Worm (Caenorhabditis elegans) whole organism, L1 larva: ENCODE measurements around the gene pac-1.
A peak's percentile ranks its signal among the peaks of the same experiment; 100 is the strongest.

Experiments used
- C04F5.9 ChIP-seq: sonication (generic microtip); optimal IDR thresholded peaks from 2 replicates; lab custom pipeline; 2016; ENCODE audit warnings: missing genetic modification characterization, missing compliant biosample characterization
- C16A3.4 ChIP-seq: fragments of 150-350 bp; optimal IDR thresholded peaks from 2 replicates; lab custom pipeline; 2014; ENCODE audit warnings: missing biosample characterization, missing genetic modification characterization
- Y116A8C.19 ChIP-seq: sonication (generic microtip); optimal IDR thresholded peaks from 2 replicates; lab custom pipeline; 2016; ENCODE audit warnings: missing compliant biosample characterization, missing genetic modification characterization, borderline replicate concordance
- alr-1 ChIP-seq: fragments of 200-800 bp; sonication (Bioruptor generic); optimal IDR thresholded peaks from 2 replicates; lab custom pipeline; 2018; ENCODE audit warnings: borderline replicate concordance, mild to moderate bottlenecking, missing genetic modification characterization, missing compliant biosample characterization
- blmp-1 ChIP-seq: fragments of 150-350 bp; optimal IDR thresholded peaks from 2 replicates; lab custom pipeline; 2014; ENCODE audit warnings: missing biosample characterization, missing genetic modification characterization
- ceh-82 ChIP-seq, 3 experiments: fragments of 150-350 bp in 1 of 3; sonication (generic microtip) in 2 of 3; optimal IDR thresholded peaks; 2 replicates each; lab custom pipeline; 2014 to 2017; ENCODE audit warnings: missing biosample characterization in 3 of 3, missing genetic modification characterization in 3 of 3
- ces-1 ChIP-seq: fragments of 150-350 bp; optimal IDR thresholded peaks from 2 replicates; lab custom pipeline; 2014; ENCODE audit warnings: missing biosample characterization, missing genetic modification reagents, missing genetic modification characterization
- dsc-1 ChIP-seq: sonication (generic microtip); optimal IDR thresholded peaks from 2 replicates; lab custom pipeline; 2016; ENCODE audit warnings: mild to moderate bottlenecking, missing genetic modification characterization, missing compliant biosample characterization
- efl-1 ChIP-seq, 4 experiments: fragments of 150-350 bp; optimal IDR thresholded peaks in 3 of 4; peaks in 1 of 4; 1 replicate in 1 of 4; 2 replicates in 3 of 4; lab custom pipeline; 2014; ENCODE audit warnings: missing biosample characterization in 2 of 4, missing genetic modification characterization in 2 of 4, missing genetic modification reagents in 2 of 4
- efl-3 ChIP-seq: fragments of 200-800 bp; sonication (Bioruptor generic); optimal IDR thresholded peaks from 2 replicates; lab custom pipeline; 2018; ENCODE audit warnings: mild to moderate bottlenecking, missing genetic modification characterization, missing compliant biosample characterization
- egl-13 ChIP-seq: sonication (generic microtip); optimal IDR thresholded peaks from 2 replicates; lab custom pipeline; 2016; ENCODE audit warnings: missing genotype, missing genetic modification reagents, missing genetic modification characterization, missing compliant biosample characterization
- elt-2 ChIP-seq: sonication (generic microtip); optimal IDR thresholded peaks from 2 replicates; lab custom pipeline; 2016; ENCODE audit warnings: missing genetic modification characterization, mild to moderate bottlenecking, inconsistent platforms, missing compliant biosample characterization, missing genetic modification reagents
- fkh-10 ChIP-seq: sonication (generic microtip); optimal IDR thresholded peaks from 2 replicates; lab custom pipeline; 2017; ENCODE audit warnings: missing biosample characterization, missing genetic modification reagents, missing genetic modification characterization
- fkh-4 ChIP-seq: sonication (generic microtip); optimal IDR thresholded peaks from 2 replicates; lab custom pipeline; 2016; ENCODE audit warnings: missing compliant biosample characterization, missing genetic modification characterization, borderline replicate concordance
- grh-1 ChIP-seq: fragments of 200-800 bp; sonication (Bioruptor generic); IDR thresholded peaks from 2 replicates; pipeline ENCODE4 v1.3.6; 2022; ENCODE audit warnings: missing genetic modification reagents, missing genetic modification characterization, missing compliant biosample characterization
- hlh-17 ChIP-seq: fragments of 200-800 bp; sonication (Bioruptor generic); optimal IDR thresholded peaks from 2 replicates; lab custom pipeline; 2018; ENCODE audit warnings: missing genetic modification characterization, mild to moderate bottlenecking, missing compliant biosample characterization, moderate library complexity, borderline replicate concordance
- isw-1 ChIP-seq: fragments of 200-800 bp; sonication (Bioruptor generic); IDR thresholded peaks from 2 replicates; pipeline ENCODE4 v1.3.6; 2022; ENCODE audit warnings: missing genetic modification characterization, missing compliant biosample characterization
- lin-13 ChIP-seq: fragments of 150-350 bp; optimal IDR thresholded peaks from 2 replicates; lab custom pipeline; 2014; ENCODE audit warnings: missing biosample characterization, missing genetic modification reagents, missing genetic modification characterization
- lin-14 ChIP-seq: fragments of 200-800 bp; sonication (Bioruptor generic); optimal IDR thresholded peaks from 2 replicates; lab custom pipeline; 2018; ENCODE audit warnings: mild to moderate bottlenecking, missing genetic modification characterization, moderate library complexity, missing compliant biosample characterization
- mab-9 ChIP-seq: fragments of 200-800 bp; sonication (Bioruptor generic); IDR thresholded peaks from 2 replicates; pipeline ENCODE4 v1.3.6; 2022; ENCODE audit warnings: missing genetic modification reagents, missing genetic modification characterization, missing compliant biosample characterization
- nhr-11 ChIP-seq: fragments of 150-350 bp; optimal IDR thresholded peaks from 2 replicates; lab custom pipeline; 2014; ENCODE audit warnings: missing biosample characterization, missing genetic modification characterization
- nhr-12 ChIP-seq: sonication (generic microtip); optimal IDR thresholded peaks from 2 replicates; lab custom pipeline; 2017; ENCODE audit warnings: missing biosample characterization, missing genetic modification characterization
- nhr-20 ChIP-seq: sonication (generic microtip); optimal IDR thresholded peaks from 2 replicates; lab custom pipeline; 2016; ENCODE audit warnings: mild to moderate bottlenecking, missing genetic modification characterization, missing compliant biosample characterization
- nhr-28 ChIP-seq: fragments of 150-350 bp; optimal IDR thresholded peaks from 2 replicates; lab custom pipeline; 2014; ENCODE audit warnings: missing biosample characterization, missing genetic modification characterization
- nhr-84 ChIP-seq: sonication (generic microtip); optimal IDR thresholded peaks from 2 replicates; lab custom pipeline; 2017; ENCODE audit warnings: missing biosample characterization, missing genetic modification characterization
- pax-3 ChIP-seq: fragments of 200-800 bp; sonication (Bioruptor generic); optimal IDR thresholded peaks from 2 replicates; lab custom pipeline; 2018; ENCODE audit warnings: mild to moderate bottlenecking, missing genetic modification characterization, moderate library complexity, missing compliant biosample characterization
- snu-23 ChIP-seq: sonication (generic microtip); optimal IDR thresholded peaks from 2 replicates; lab custom pipeline; 2016; ENCODE audit warnings: missing genetic modification characterization, missing compliant biosample characterization
- sptf-1 ChIP-seq: fragments of 150-350 bp; optimal IDR thresholded peaks from 2 replicates; lab custom pipeline; 2014; ENCODE audit warnings: missing biosample characterization, missing genetic modification characterization
- swsn-7 ChIP-seq: sonication (generic microtip); optimal IDR thresholded peaks from 2 replicates; lab custom pipeline; 2016; ENCODE audit warnings: missing genetic modification characterization, missing compliant biosample characterization
- tbx-2 ChIP-seq: sonication (generic microtip); optimal IDR thresholded peaks from 2 replicates; lab custom pipeline; 2016; ENCODE audit warnings: missing genetic modification characterization, missing compliant biosample characterization
- unc-62 ChIP-seq: fragments of 150-350 bp; optimal IDR thresholded peaks from 2 replicates; lab custom pipeline; 2014; ENCODE audit warnings: missing biosample characterization, missing genetic modification reagents, missing genetic modification characterization
- unc-86 ChIP-seq: sonication (generic microtip); optimal IDR thresholded peaks from 2 replicates; lab custom pipeline; 2016; ENCODE audit warnings: missing genetic modification characterization, missing compliant biosample characterization
- xbp-1 ChIP-seq: sonication (generic microtip); optimal IDR thresholded peaks from 2 replicates; lab custom pipeline; 2016; ENCODE audit warnings: missing genetic modification characterization, missing compliant biosample characterization
- zag-1 ChIP-seq: fragments of 150-350 bp; optimal IDR thresholded peaks from 2 replicates; lab custom pipeline; 2014; ENCODE audit warnings: missing biosample characterization, missing genetic modification characterization

pac-1 gene

DNA sequence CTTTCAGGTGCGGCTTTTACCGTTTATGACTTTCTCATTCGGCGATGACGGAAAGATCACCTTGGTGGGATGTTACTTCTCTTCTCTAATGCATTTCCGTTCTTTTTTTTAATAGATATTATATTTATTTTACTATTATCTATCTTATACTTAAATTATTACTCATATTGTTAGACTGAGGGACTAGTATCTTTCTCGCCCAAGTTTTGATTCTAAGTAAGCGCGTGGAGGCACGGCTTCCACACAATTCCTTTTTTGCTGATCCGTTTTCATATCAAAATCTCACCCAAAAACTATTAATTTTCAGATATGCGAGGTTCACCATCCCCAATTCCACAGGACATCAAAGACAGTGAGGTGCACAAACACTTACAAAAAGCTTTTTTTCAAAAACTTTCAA, 35.0 kb downstream of the pac-1 start, which contains the start of gene ZC21.10:
TSS of gene ZC21.10 (plus strand) at position 301 of the 400 bp plus-strand sequence.
- no peak for TF ChIP-seq unc-62
- TF ChIP-seq nhr-12 (tag; lab: Kevin White, UChicago) = no peak
- TF ChIP-seq tbx-2 (tag; lab: Kevin White, UChicago) = no peak
- no peak for TF ChIP-seq mab-9 (GFP tag; lab: Robert Waterston, UW)
- no peak for TF ChIP-seq nhr-20 (tag; lab: Kevin White, UChicago)
- no peak for TF ChIP-seq fkh-10 (GFP tag; lab: Kevin White, UChicago)
- TF ChIP-seq C04F5.9 (tag; lab: Kevin White, UChicago) = no peak
- no peak for TF ChIP-seq nhr-28
- no peak for TF ChIP-seq unc-86 (tag; lab: Kevin White, UChicago)
- no peak for TF ChIP-seq sptf-1 (tag; lab: Kevin White, UChicago)
- no peak for TF ChIP-seq egl-13 (tag; lab: Kevin White, UChicago)
- no peak for TF ChIP-seq elt-2 (tag; lab: Kevin White, UChicago)
- TF ChIP-seq lin-13 (GFP tag; lab: Kevin White, UChicago) = no peak
- no peak for TF ChIP-seq nhr-11 (tag; lab: Kevin White, UChicago)
- TF ChIP-seq isw-1 = no peak
- TF ChIP-seq ces-1 (GFP tag; lab: Kevin White, UChicago) = no peak
- no peak for TF ChIP-seq nhr-84 (tag; lab: Kevin White, UChicago)
- no peak for TF ChIP-seq blmp-1

DNA sequence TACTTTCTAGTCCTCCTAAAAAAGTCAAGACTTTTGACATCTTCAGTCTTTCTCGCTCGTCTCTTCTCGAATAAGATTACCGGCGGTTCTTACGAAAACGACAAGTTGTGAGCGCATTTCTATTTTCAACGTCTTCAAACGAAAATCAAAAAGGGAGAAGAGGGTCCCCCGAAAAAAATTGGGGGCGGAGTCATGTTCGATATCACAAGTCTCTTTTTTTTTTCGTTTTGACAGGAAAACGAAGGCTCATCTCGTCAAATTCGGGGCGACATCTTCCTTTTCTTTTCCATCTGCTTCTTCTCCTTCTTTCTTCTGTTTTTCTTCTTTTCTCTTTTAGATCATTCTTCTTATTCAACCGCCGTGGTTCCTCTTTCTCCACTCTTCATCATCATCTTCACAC, 39.1 kb downstream of the pac-1 start:
- no peak for TF ChIP-seq alr-1
- TF ChIP-seq efl-3 (GFP tag; lab: Kevin White, UChicago) = no peak
- no peak for TF ChIP-seq pax-3
- TF ChIP-seq hlh-17 (GFP tag; lab: Kevin White, UChicago) = no peak
- peak; percentile 60 for TF ChIP-seq fkh-10 (GFP tag; lab: Kevin White, UChicago)
- TF ChIP-seq lin-14 (GFP tag; lab: Kevin White, UChicago) = peak; percentile 50
- TF ChIP-seq, all 84 proteins: peak for 2

DNA sequence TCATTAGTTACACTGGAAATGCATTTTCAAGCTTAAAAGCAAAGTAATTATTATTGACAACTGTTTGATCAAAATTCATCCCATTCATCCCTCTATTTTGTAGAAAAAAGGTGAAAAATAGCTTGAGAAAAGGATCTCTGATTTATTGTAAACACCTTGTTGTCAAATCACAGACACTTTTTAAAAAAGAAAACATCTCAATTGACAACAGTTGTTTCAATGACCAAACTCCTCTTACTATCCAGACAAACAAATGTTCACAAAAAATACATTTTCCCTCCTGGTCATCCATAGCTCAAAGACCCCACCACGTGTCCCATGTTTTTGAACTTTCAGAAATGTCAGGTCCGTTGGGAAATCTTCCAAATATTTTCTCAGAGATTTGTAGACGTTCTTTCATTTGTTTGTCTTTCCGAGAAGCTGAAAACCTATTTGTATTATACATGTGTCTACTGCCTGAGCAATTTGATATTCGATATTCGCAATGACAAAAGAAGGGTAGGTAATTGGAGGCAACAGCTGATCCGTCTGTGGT, 39.9 kb downstream of the pac-1 start, which contains the start of gene trp-1:
TSS of gene trp-1 (plus strand) at position 485 of the 535 bp plus-strand sequence.
- TF ChIP-seq efl-1 (optimal IDR thresholded peaks at IDR 0.05; lab: Kevin White, UChicago) (no peak), efl-1 (GFP tag; optimal IDR thresholded peaks at IDR 0.05 in 1 of 2; lab: Kevin White, UChicago) (peak in 1 of 2 experiments; percentile 26), grh-1 (GFP tag; lab: Robert Waterston, UW) (no peak)

DNA sequence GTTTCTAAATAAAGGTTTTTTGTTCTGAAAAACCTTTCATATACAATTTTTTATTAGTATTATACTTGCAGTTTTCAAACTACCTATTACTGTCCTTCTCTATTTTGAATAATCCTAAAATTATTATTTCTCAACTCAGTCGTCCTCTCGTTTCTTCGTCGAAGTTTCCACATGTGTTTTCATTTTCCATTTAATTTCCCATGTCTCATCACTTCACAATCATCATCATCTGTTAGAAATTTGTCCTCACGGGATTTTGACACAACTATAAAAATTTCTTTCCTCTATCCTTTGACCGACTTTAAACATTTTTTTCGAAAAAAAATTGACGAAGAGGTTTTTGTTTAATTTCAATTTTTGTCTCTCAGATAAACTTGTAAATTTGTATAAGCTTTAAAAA, 40.6 kb downstream of the pac-1 start:
- no peak for TF ChIP-seq pax-3
- peak; percentile 95 for TF ChIP-seq dsc-1 (tag; lab: Kevin White, UChicago)
- peak; percentile 57 for TF ChIP-seq fkh-4 (tag; lab: Kevin White, UChicago)

DNA sequence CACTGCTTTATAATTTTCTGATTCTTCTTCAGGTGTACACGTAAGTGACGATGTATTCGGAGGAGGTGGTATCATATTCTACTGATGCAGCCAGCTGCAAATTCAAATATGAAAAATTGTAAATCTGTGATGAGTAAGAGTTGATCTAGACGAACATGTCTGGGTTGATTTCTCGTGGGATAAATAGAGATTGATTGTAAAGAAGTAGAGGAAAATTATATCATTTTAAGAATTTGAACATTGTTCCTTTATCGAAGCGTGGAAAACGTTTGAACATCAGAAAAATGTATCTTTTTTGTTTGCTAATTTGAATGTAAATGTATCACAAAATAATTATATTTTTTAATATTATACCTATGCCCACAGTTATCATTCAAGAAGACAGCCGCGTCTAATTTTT, 50.7 kb downstream of the pac-1 start, which contains the start of gene ZC21.6:
TSS of gene ZC21.6 (minus strand) at position 101 of the 400 bp plus-strand sequence.
- no peak for TF ChIP-seq isw-1
- no peak for TF ChIP-seq Y116A8C.19
- no peak for TF ChIP-seq swsn-7 (tag; lab: Kevin White, UChicago)
- no peak for TF ChIP-seq ces-1 (GFP tag; lab: Kevin White, UChicago)
- TF ChIP-seq zag-1 (tag; lab: Kevin White, UChicago) = no peak
- TF ChIP-seq ceh-82 (tag; optimal IDR thresholded peaks at IDR 0.05; lab: Kevin White, UChicago) = no peak
- no peak for TF ChIP-seq xbp-1 (tag; lab: Kevin White, UChicago)
- no peak for TF ChIP-seq pax-3
- no peak for TF ChIP-seq C16A3.4 (tag; lab: Kevin White, UChicago)
- TF ChIP-seq snu-23 = no peak
